Worm (Caenorhabditis elegans) whole organism, midembryonic: ENCODE data around the gene unc-116.

Source experiments
- flt-1 ChIP-seq: fragments of 200-800 bp; sonication (Bioruptor generic); IDR thresholded peaks from 2 replicates; pipeline ENCODE4 v1.3.6; 2022; ENCODE audit warnings: missing genetic modification characterization, missing compliant biosample characterization
- med-1 ChIP-seq: sonication (generic microtip); optimal IDR thresholded peaks from 2 replicates; lab custom pipeline; 2017; ENCODE audit warnings: missing genetic modification characterization, mild to moderate bottlenecking, missing compliant biosample characterization, antibody characterized with exemption, missing genetic modification reagents; ENCODE audit not compliant: insufficient read depth
- ref-1 ChIP-seq: fragments of 200-800 bp; sonication (Bioruptor generic); conservative IDR thresholded peaks from 2 replicates; pipeline ENCODE4 v1.3.6; 2022; ENCODE audit warnings: missing genetic modification reagents, missing genetic modification characterization, missing compliant biosample characterization
- tab-1 ChIP-seq: fragments of 200-800 bp; sonication (Bioruptor generic); IDR thresholded peaks from 2 replicates; pipeline ENCODE4 v1.3.6; 2022; ENCODE audit warnings: missing genetic modification characterization, missing compliant biosample characterization
- ztf-29 ChIP-seq: fragments of 200-800 bp; sonication (Bioruptor generic); IDR thresholded peaks from 2 replicates; pipeline ENCODE4 v1.3.6; 2022; ENCODE audit warnings: missing genetic modification reagents, missing genetic modification characterization, missing compliant biosample characterization

ce11 chrIII:8312393-8312792 lies 42.6 kb downstream of the unc-116 start, which contains the start of gene F10E9.2:
- TF ChIP-seq tab-1 (no peak), flt-1 (GFP tag; lab: Robert Waterston, UW) (no peak), med-1 (GFP tag; lab: Kevin White, UChicago) (no peak), ztf-29 (GFP tag; lab: Robert Waterston, UW) (no peak), ref-1 (no peak)
